Fruit fly (Drosophila melanogaster) whole organism, embryonic: ENCODE measurements around the gene CG34180.

Experiments
- Aef1 ChIP-seq: fragments of 200-800 bp; sonication (Bioruptor generic); IDR thresholded peaks from 3 replicates; pipeline ENCODE4 v1.3.6; 2022; ENCODE audit warnings: missing biosample characterization, missing genetic modification characterization
- CG1024 ChIP-seq: fragments of 200-800 bp; sonication (Bioruptor generic); IDR thresholded peaks from 2 replicates; pipeline ENCODE4 v1.3.6; 2022; ENCODE audit warnings: missing biosample characterization, missing genetic modification characterization
- CG10366 ChIP-seq: fragments of 200-800 bp; sonication (Bioruptor generic); IDR thresholded peaks from 2 replicates; pipeline ENCODE4 v1.3.6; 2022; ENCODE audit warnings: missing biosample characterization, missing genetic modification characterization
- CG11093 ChIP-seq: fragments of 200-800 bp; sonication (Bioruptor generic); IDR thresholded peaks from 3 replicates; pipeline ENCODE4 v1.3.6; 2022; ENCODE audit warnings: missing biosample characterization, missing genetic modification characterization
- CG12104 ChIP-seq: fragments of 200-800 bp; sonication (Bioruptor generic); optimal IDR thresholded peaks from 3 replicates; lab custom pipeline; 2016; ENCODE audit warnings: missing biosample characterization, missing genetic modification characterization
- CG14050 ChIP-seq: fragments of 200-800 bp; sonication (Bioruptor generic); IDR thresholded peaks from 3 replicates; pipeline ENCODE4 v1.3.6; 2022; ENCODE audit warnings: missing biosample characterization, missing genetic modification characterization
- CG14441 ChIP-seq: fragments of 200-800 bp; sonication (Bioruptor generic); IDR thresholded peaks from 2 replicates; pipeline ENCODE4 v1.3.6; 2022; ENCODE audit warnings: missing biosample characterization, missing genetic modification characterization
- CG14667 ChIP-seq: fragments of 200-800 bp; sonication (Bioruptor generic); IDR thresholded peaks from 2 replicates; pipeline ENCODE4 v1.3.6; 2022; ENCODE audit warnings: missing biosample characterization, missing genetic modification characterization
- CG14860 ChIP-seq: fragments of 200-800 bp; sonication (Bioruptor generic); IDR thresholded peaks from 3 replicates; pipeline ENCODE4 v1.3.6; 2022; ENCODE audit warnings: missing biosample characterization, missing genetic modification characterization; ENCODE audit not compliant: partially characterized antibody
- CG15479 ChIP-seq: fragments of 200-800 bp; sonication (Bioruptor generic); optimal IDR thresholded peaks from 3 replicates; lab custom pipeline; 2019; ENCODE audit warnings: missing biosample characterization, mild to moderate bottlenecking, missing genetic modification characterization, moderate library complexity
- CG17829 ChIP-seq: fragments of 200-800 bp; optimal IDR thresholded peaks from 2 replicates; lab custom pipeline; 2019; ENCODE audit warnings: missing biosample characterization, mild to moderate bottlenecking, missing genetic modification characterization, moderate library complexity
- CG18262 ChIP-seq: fragments of 200-800 bp; optimal IDR thresholded peaks from 3 replicates; lab custom pipeline; 2019; ENCODE audit warnings: missing biosample characterization, mild to moderate bottlenecking, missing genetic modification characterization, moderate library complexity
- CG18619 ChIP-seq: fragments of 200-800 bp; sonication (Bioruptor generic); optimal IDR thresholded peaks from 3 replicates; lab custom pipeline; 2017; ENCODE audit warnings: missing biosample characterization, mild to moderate bottlenecking, missing genetic modification characterization
- CG2678 ChIP-seq: fragments of 200-800 bp; sonication (Bioruptor generic); optimal IDR thresholded peaks from 3 replicates; lab custom pipeline; 2019; ENCODE audit warnings: missing biosample characterization, mild to moderate bottlenecking, missing genetic modification characterization, moderate library complexity
- CG30020 ChIP-seq: fragments of 200-800 bp; optimal IDR thresholded peaks from 2 replicates; lab custom pipeline; 2019; ENCODE audit warnings: missing biosample characterization, mild to moderate bottlenecking, missing genetic modification characterization, moderate library complexity
- CG3065 ChIP-seq: fragments of 200-800 bp; sonication (Bioruptor generic); optimal IDR thresholded peaks from 2 replicates; lab custom pipeline; 2016; ENCODE audit warnings: missing biosample characterization, missing genetic modification characterization
- CG31224 ChIP-seq: fragments of 200-800 bp; sonication (Bioruptor generic); IDR thresholded peaks from 2 replicates; pipeline ENCODE4 v1.3.6; 2022; ENCODE audit warnings: missing biosample characterization, missing genetic modification characterization
- CG5180 ChIP-seq: fragments of 200-800 bp; sonication (Bioruptor generic); optimal IDR thresholded peaks from 3 replicates; lab custom pipeline; 2017; ENCODE audit warnings: missing biosample characterization, missing genetic modification characterization, mild to moderate bottlenecking, moderate library complexity, missing genetic modification reagents
- CG6254 ChIP-seq: fragments of 200-800 bp; sonication (Bioruptor generic); optimal IDR thresholded peaks from 3 replicates; lab custom pipeline; 2017; ENCODE audit warnings: mild to moderate bottlenecking, missing biosample characterization, missing genetic modification reagents, missing genetic modification characterization
- CG7271 ChIP-seq: fragments of 200-800 bp; sonication (Bioruptor generic); optimal IDR thresholded peaks from 2 replicates; lab custom pipeline; 2018; ENCODE audit warnings: missing biosample characterization, mild to moderate bottlenecking, missing genetic modification characterization, moderate library complexity
- CG7556 ChIP-seq: fragments of 200-800 bp; sonication (Bioruptor generic); optimal IDR thresholded peaks from 2 replicates; lab custom pipeline; 2017; ENCODE audit warnings: missing biosample characterization, mild to moderate bottlenecking, missing genetic modification characterization
- CG7963 ChIP-seq: fragments of 200-800 bp; sonication (Bioruptor generic); IDR thresholded peaks from 3 replicates; pipeline ENCODE4 v1.3.6; 2022; ENCODE audit warnings: missing biosample characterization, missing genetic modification characterization; ENCODE audit not compliant: partially characterized antibody
- CG8290 ChIP-seq, 3 experiments: fragments of 200-800 bp; sonication (Bioruptor generic); optimal IDR thresholded peaks; 2 replicates each; lab custom pipeline; 2016 to 2019; ENCODE audit warnings: missing biosample characterization in 3 of 3, missing genetic modification characterization in 3 of 3, mild to moderate bottlenecking in 2 of 3, moderate library complexity in 1 of 3
- CG9215 ChIP-seq: fragments of 200-800 bp; sonication (Bioruptor generic); IDR thresholded peaks from 2 replicates; pipeline ENCODE4 v1.3.6; 2022; ENCODE audit warnings: missing biosample characterization, missing genetic modification characterization
- Dek ChIP-seq: fragments of 200-800 bp; sonication (Bioruptor generic); optimal IDR thresholded peaks from 3 replicates; lab custom pipeline; 2019; ENCODE audit warnings: missing biosample characterization, mild to moderate bottlenecking, missing genetic modification characterization, moderate library complexity
- Dip3 ChIP-seq: fragments of 200-800 bp; sonication (Bioruptor generic); optimal IDR thresholded peaks from 3 replicates; lab custom pipeline; 2016; ENCODE audit warnings: missing biosample characterization, missing genetic modification characterization
- E2f2 ChIP-seq: fragments of 200-800 bp; sonication (Bioruptor generic); IDR thresholded peaks from 2 replicates; pipeline ENCODE4 v1.3.6; 2022; ENCODE audit warnings: missing biosample characterization, missing genetic modification characterization
- Eip74EF ChIP-seq, 2 experiments: fragments of 200-800 bp in 1 of 2; fragments of >200 bp in 1 of 2; sonication (Bioruptor generic) in 1 of 2; optimal IDR thresholded peaks; 2 replicates each; lab custom pipeline; 2017 to 2019; ENCODE audit warnings: missing biosample characterization in 2 of 2, missing genetic modification characterization in 2 of 2, mild to moderate bottlenecking in 1 of 2, moderate library complexity in 1 of 2
- Elba2 ChIP-seq: fragments of 200-800 bp; sonication (Bioruptor generic); optimal IDR thresholded peaks from 3 replicates; lab custom pipeline; 2016; ENCODE audit warnings: missing biosample characterization, missing genetic modification characterization
- Fer1 ChIP-seq: fragments of 200-800 bp; sonication (Bioruptor generic); optimal IDR thresholded peaks from 2 replicates; lab custom pipeline; 2017; ENCODE audit warnings: missing biosample characterization, mild to moderate bottlenecking, missing genetic modification characterization
- Neu2 ChIP-seq: fragments of 200-800 bp; sonication (Bioruptor generic); optimal IDR thresholded peaks from 3 replicates; lab custom pipeline; 2016; ENCODE audit warnings: missing biosample characterization, missing genetic modification characterization, borderline replicate concordance
- Sox102F ChIP-seq: fragments of 200-800 bp; sonication (Bioruptor generic); optimal IDR thresholded peaks from 2 replicates; lab custom pipeline; 2018; ENCODE audit warnings: missing biosample characterization, mild to moderate bottlenecking, missing genetic modification characterization, moderate library complexity
- ab ChIP-seq: fragments of 200-800 bp; sonication (Bioruptor generic); optimal IDR thresholded peaks from 2 replicates; lab custom pipeline; 2016; ENCODE audit warnings: missing biosample characterization, missing genetic modification characterization
- cas ChIP-seq: fragments of 200-800 bp; sonication (Bioruptor generic); IDR thresholded peaks from 2 replicates; pipeline ENCODE4 v1.3.6; 2022; ENCODE audit warnings: missing biosample characterization, missing genetic modification characterization
- cwo ChIP-seq: fragments of 200-800 bp; sonication (Bioruptor generic); optimal IDR thresholded peaks from 3 replicates; lab custom pipeline; 2017; ENCODE audit warnings: missing biosample characterization, missing genetic modification characterization, mild to moderate bottlenecking, moderate library complexity, missing genetic modification reagents
- eve ChIP-seq, 2 experiments: fragments of >200 bp; optimal IDR thresholded peaks; 2 replicates each; lab custom pipeline; 2017; ENCODE audit warnings: missing biosample characterization in 2 of 2, missing genetic modification characterization in 2 of 2
- eyg ChIP-seq: fragments of 200-800 bp; sonication (Bioruptor generic); optimal IDR thresholded peaks from 3 replicates; lab custom pipeline; 2016; ENCODE audit warnings: missing biosample characterization, missing genetic modification characterization
- org-1 ChIP-seq: fragments of 200-800 bp; sonication (Bioruptor generic); optimal IDR thresholded peaks from 2 replicates; lab custom pipeline; 2017; ENCODE audit warnings: missing biosample characterization, missing genetic modification characterization
- pb ChIP-seq: fragments of 200-800 bp; sonication (Bioruptor generic); optimal IDR thresholded peaks from 3 replicates; lab custom pipeline; 2016; ENCODE audit warnings: missing biosample characterization, missing genetic modification characterization
- phol ChIP-seq: fragments of 200-800 bp; sonication (Bioruptor generic); optimal IDR thresholded peaks from 3 replicates; lab custom pipeline; 2018; ENCODE audit warnings: missing biosample characterization, mild to moderate bottlenecking, missing genetic modification characterization, moderate library complexity
- psq ChIP-seq: fragments of 200-800 bp; sonication (Bioruptor generic); optimal IDR thresholded peaks from 2 replicates; lab custom pipeline; 2017; ENCODE audit warnings: missing biosample characterization, missing genetic modification characterization
- pzg ChIP-seq: fragments of 200-800 bp; sonication (Bioruptor generic); optimal IDR thresholded peaks from 3 replicates; lab custom pipeline; 2018; ENCODE audit warnings: missing biosample characterization, mild to moderate bottlenecking, missing genetic modification characterization, moderate library complexity
- rib ChIP-seq: fragments of 200-800 bp; sonication (Bioruptor generic); IDR thresholded peaks from 2 replicates; pipeline ENCODE4 v1.3.6; 2022; ENCODE audit warnings: missing biosample characterization, missing genetic modification characterization
- sc ChIP-seq, 3 experiments: fragments of >200 bp in 2 of 3; fragments of 200-800 bp in 1 of 3; sonication (Bioruptor generic) in 1 of 3; optimal IDR thresholded peaks; 2 replicates in 2 of 3; 3 replicates in 1 of 3; lab custom pipeline; 2017; ENCODE audit warnings: mild to moderate bottlenecking in 1 of 3, missing biosample characterization in 1 of 3, missing genetic modification characterization in 1 of 3, missing genetic modification reagents in 1 of 3
- slp2 ChIP-seq: fragments of 200-800 bp; sonication (Bioruptor generic); optimal IDR thresholded peaks from 2 replicates; lab custom pipeline; 2016; ENCODE audit warnings: missing biosample characterization, missing genetic modification characterization
- sob ChIP-seq: fragments of 200-800 bp; sonication (Bioruptor generic); IDR thresholded peaks from 2 replicates; pipeline ENCODE4 v1.3.6; 2022; ENCODE audit warnings: missing biosample characterization, missing genetic modification characterization
- stwl ChIP-seq: fragments of 200-800 bp; sonication (Bioruptor generic); optimal IDR thresholded peaks from 3 replicates; lab custom pipeline; 2018; ENCODE audit warnings: missing biosample characterization, mild to moderate bottlenecking, missing genetic modification characterization, moderate library complexity
- toy ChIP-seq: fragments of 200-800 bp; sonication (Bioruptor generic); IDR thresholded peaks from 2 replicates; pipeline ENCODE4 v1.3.6; 2022; ENCODE audit warnings: missing biosample characterization, missing genetic modification characterization

The CG34180 gene

dm6 chr2L:6098479-6099269, 38.4 kb downstream of the CG34180 start, which contains the start of gene CG9175 (continued):
- TF ChIP-seq eyg (GFP tag; lab: Kevin White, UChicago) (no peak), Aef1 (GFP tag; lab: Robert Waterston, UW) (no peak), CG14860 (GFP tag; lab: Robert Waterston, UW) (peak; percentile 87), Elba2 (GFP tag; lab: Kevin White, UChicago) (peak; percentile 97), Eip74EF (GFP tag; optimal IDR thresholded peaks at IDR 0.05; lab: Kevin White, UChicago) (no peak), slp2 (no peak), CG7963 (GFP tag; lab: Robert Waterston, UW) (peak; percentile 93), Neu2 (no peak), E2f2 (GFP tag; lab: Robert Waterston, UW) (peak; percentile 55; the same call in 1 of the 2 replicates), eve (GFP tag; optimal IDR thresholded peaks at IDR 0.05; lab: Kevin White, UChicago) (no peak), cas (GFP tag; lab: Robert Waterston, UW) (peak; percentile 58; the same call in 1 of the 2 replicates), cwo (GFP tag; lab: Kevin White, UChicago) (no peak), pzg (GFP tag; lab: Kevin White, UChicago) (peak; percentile 100), Dek (tag; lab: Kevin White, UChicago) (peak; percentile 33), CG9215 (no peak), CG15479 (GFP tag; lab: Kevin White, UChicago) (no peak), stwl (tag; lab: Kevin White, UChicago) (peak; percentile 94), CG30020 (peak; percentile 33), CG18262 (tag; lab: Kevin White, UChicago) (peak; percentile 22), CG7556 (GFP tag; lab: Kevin White, UChicago) (peak; percentile 2), sob (GFP tag; lab: Robert Waterston, UW) (peak; percentile 74), CG5180 (GFP tag; lab: Kevin White, UChicago) (no peak), CG10366 (GFP tag; lab: Robert Waterston, UW) (no peak; the same call in 1 of the 2 replicates), Fer1 (GFP tag; lab: Kevin White, UChicago) (peak; percentile 58), phol (tag; lab: Kevin White, UChicago) (peak; percentile 51), CG18619 (peak; percentile 36), ab (no peak), rib (peak; percentile 33; the same call in 1 of the 2 replicates), psq (no peak), CG12104 (GFP tag; lab: Kevin White, UChicago) (peak; percentile 15), pb (peak; percentile 7), org-1 (GFP tag; lab: Kevin White, UChicago) (no peak), CG2678 (tag; lab: Kevin White, UChicago) (peak; percentile 36), CG14441 (GFP tag; lab: Robert Waterston, UW) (no peak), CG11093 (GFP tag; lab: Robert Waterston, UW) (no peak), CG31224 (no peak), CG7271 (tag; lab: Kevin White, UChicago) (peak; percentile 34), Sox102F (GFP tag; lab: Kevin White, UChicago) (no peak), CG3065 (GFP tag; lab: Kevin White, UChicago) (no peak), CG8290 (GFP tag; optimal IDR thresholded peaks at IDR 0.05; lab: Kevin White, UChicago) (peak; percentile 83), CG8290 (tag; optimal IDR thresholded peaks at IDR 0.05; lab: Kevin White, UChicago) (peak; percentile 53 to 95), CG1024 (GFP tag; lab: Robert Waterston, UW) (no peak), CG6254 (GFP tag; lab: Kevin White, UChicago) (no peak), sc (optimal IDR thresholded peaks at IDR 0.05; lab: Kevin White, UChicago) (no peak), sc (GFP tag; optimal IDR thresholded peaks at IDR 0.05; lab: Kevin White, UChicago) (no peak), toy (GFP tag; lab: Robert Waterston, UW) (no peak), CG17829 (tag; lab: Kevin White, UChicago) (peak; percentile 74), CG14050 (GFP tag; lab: Robert Waterston, UW) (no peak; the same call in 2 of the 3 replicates), Dip3 (GFP tag; lab: Kevin White, UChicago) (no peak), CG14667 (no peak)
